Fruit fly (Drosophila melanogaster) whole organism, embryonic: ENCODE data around the gene tai.

Source experiments
- BEAF-32 ChIP-seq: fragments of 200-800 bp; sonication (Bioruptor generic); optimal IDR thresholded peaks from 3 replicates; lab custom pipeline; 2017; ENCODE audit warnings: missing biosample characterization, missing genetic modification characterization, mild to moderate bottlenecking, moderate library complexity, missing genetic modification reagents
- BtbVII ChIP-seq: fragments of 200-800 bp; sonication (Bioruptor generic); optimal IDR thresholded peaks from 3 replicates; lab custom pipeline; 2017; ENCODE audit warnings: missing biosample characterization, mild to moderate bottlenecking, missing genetic modification characterization
- Bteb2 ChIP-seq: fragments of 200-800 bp; sonication (Bioruptor generic); optimal IDR thresholded peaks from 2 replicates; lab custom pipeline; 2016; ENCODE audit warnings: missing biosample characterization, missing genetic modification characterization
- CG1024 ChIP-seq: fragments of 200-800 bp; sonication (Bioruptor generic); IDR thresholded peaks from 2 replicates; pipeline ENCODE4 v1.3.6; 2022; ENCODE audit warnings: missing biosample characterization, missing genetic modification characterization
- CG11247 ChIP-seq: fragments of 200-800 bp; sonication (Bioruptor generic); IDR thresholded peaks from 2 replicates; pipeline ENCODE4 v1.3.6; 2022; ENCODE audit warnings: missing biosample characterization, missing genetic modification characterization
- CG12769 ChIP-seq: fragments of 200-800 bp; sonication (Bioruptor generic); optimal IDR thresholded peaks from 2 replicates; lab custom pipeline; 2019; ENCODE audit warnings: missing biosample characterization, mild to moderate bottlenecking, missing genetic modification characterization, moderate library complexity
- CG13894 ChIP-seq: fragments of 200-800 bp; sonication (Bioruptor generic); optimal IDR thresholded peaks from 3 replicates; lab custom pipeline; 2018; ENCODE audit warnings: missing biosample characterization, mild to moderate bottlenecking, missing genetic modification characterization, moderate library complexity
- CG14667 ChIP-seq: fragments of 200-800 bp; sonication (Bioruptor generic); IDR thresholded peaks from 2 replicates; pipeline ENCODE4 v1.3.6; 2022; ENCODE audit warnings: missing biosample characterization, missing genetic modification characterization
- CG17328 ChIP-seq: fragments of 200-800 bp; sonication (Bioruptor generic); IDR thresholded peaks from 2 replicates; pipeline ENCODE4 v1.3.6; 2022; ENCODE audit warnings: missing biosample characterization, missing genetic modification characterization
- CG17612 ChIP-seq: fragments of 200-800 bp; sonication (Bioruptor generic); IDR thresholded peaks from 2 replicates; pipeline ENCODE4 v1.3.6; 2022; ENCODE audit warnings: missing biosample characterization, missing genetic modification characterization
- CG17802 ChIP-seq: fragments of 200-800 bp; sonication (Bioruptor generic); optimal IDR thresholded peaks from 2 replicates; lab custom pipeline; 2018; ENCODE audit warnings: missing biosample characterization, mild to moderate bottlenecking, missing genetic modification characterization, moderate library complexity
- CG2120 ChIP-seq: fragments of 200-800 bp; sonication (Bioruptor generic); optimal IDR thresholded peaks from 3 replicates; lab custom pipeline; 2016; ENCODE audit warnings: missing biosample characterization, missing genetic modification characterization
- CG2199 ChIP-seq: fragments of 200-800 bp; sonication (Bioruptor generic); IDR thresholded peaks from 3 replicates; pipeline ENCODE4 v1.3.6; 2022; ENCODE audit warnings: missing biosample characterization, missing genetic modification characterization
- CG32767 ChIP-seq: fragments of 200-800 bp; sonication (Bioruptor generic); IDR thresholded peaks from 2 replicates; pipeline ENCODE4 v1.3.6; 2022; ENCODE audit warnings: missing biosample characterization, missing genetic modification characterization
- CG3995 ChIP-seq: fragments of 200-800 bp; sonication (Bioruptor generic); optimal IDR thresholded peaks from 3 replicates; lab custom pipeline; 2016; ENCODE audit warnings: missing biosample characterization, missing genetic modification characterization
- CG5953 ChIP-seq: fragments of 200-800 bp; sonication (Bioruptor generic); IDR thresholded peaks from 2 replicates; pipeline ENCODE4 v1.3.6; 2022; ENCODE audit warnings: missing biosample characterization, missing genetic modification characterization
- CG6654 ChIP-seq: fragments of 200-800 bp; sonication (Bioruptor generic); optimal IDR thresholded peaks from 2 replicates; lab custom pipeline; 2017; ENCODE audit warnings: missing biosample characterization, mild to moderate bottlenecking, missing genetic modification characterization
- CG7786 ChIP-seq: fragments of 200-800 bp; sonication (Bioruptor generic); optimal IDR thresholded peaks from 2 replicates; lab custom pipeline; 2016; ENCODE audit warnings: missing biosample characterization, missing genetic modification characterization
- CG8478 ChIP-seq: fragments of >200 bp; optimal IDR thresholded peaks from 2 replicates; lab custom pipeline; 2018
- D ChIP-seq, 2 experiments: fragments of 200-800 bp in 1 of 2; fragments of >200 bp in 1 of 2; sonication (Bioruptor generic) in 1 of 2; optimal IDR thresholded peaks; 2 replicates in 1 of 2; 3 replicates in 1 of 2; lab custom pipeline; 2017; ENCODE audit warnings: mild to moderate bottlenecking in 1 of 2, missing biosample characterization in 1 of 2, missing genetic modification characterization in 1 of 2, missing genetic modification reagents in 1 of 2
- Dek ChIP-seq: fragments of 200-800 bp; sonication (Bioruptor generic); optimal IDR thresholded peaks from 3 replicates; lab custom pipeline; 2019; ENCODE audit warnings: missing biosample characterization, mild to moderate bottlenecking, missing genetic modification characterization, moderate library complexity
- Drgx ChIP-seq: fragments of 200-800 bp; sonication (Bioruptor generic); IDR thresholded peaks from 2 replicates; pipeline ENCODE4 v1.3.6; 2022; ENCODE audit warnings: missing biosample characterization, missing genetic modification characterization
- Hsf ChIP-seq: fragments of 200-800 bp; sonication (Bioruptor generic); optimal IDR thresholded peaks from 3 replicates; lab custom pipeline; 2016; ENCODE audit warnings: missing biosample characterization, missing genetic modification characterization
- Jarid2 ChIP-seq: fragments of 200-800 bp; sonication (Bioruptor generic); optimal IDR thresholded peaks from 3 replicates; lab custom pipeline; 2017; ENCODE audit warnings: mild to moderate bottlenecking, missing biosample characterization, missing genetic modification reagents, missing genetic modification characterization
- Med ChIP-seq: fragments of 200-800 bp; sonication (Bioruptor generic); peaks from one replicate; lab custom pipeline; 2016; ENCODE audit warnings: missing biosample characterization, missing genetic modification characterization, mild to moderate bottlenecking, inconsistent platforms, moderate library complexity
- NK7.1 ChIP-seq: fragments of 200-800 bp; sonication (Bioruptor generic); optimal IDR thresholded peaks from 3 replicates; lab custom pipeline; 2016; ENCODE audit warnings: missing biosample characterization, missing genetic modification characterization
- Nf-YC ChIP-seq: fragments of 200-800 bp; optimal IDR thresholded peaks from 3 replicates; lab custom pipeline; 2019; ENCODE audit warnings: missing biosample characterization, mild to moderate bottlenecking, missing genetic modification characterization, moderate library complexity
- Optix ChIP-seq: fragments of 200-800 bp; sonication (Bioruptor generic); IDR thresholded peaks from 3 replicates; pipeline ENCODE4 v1.3.6; 2022; ENCODE audit warnings: missing biosample characterization, missing genetic modification characterization
- Rfx ChIP-seq: fragments of 200-800 bp; sonication (Bioruptor generic); IDR thresholded peaks from 2 replicates; pipeline ENCODE4 v1.3.6; 2022; ENCODE audit warnings: missing biosample characterization, missing genetic modification characterization
- Six4 ChIP-seq: fragments of 200-800 bp; sonication (Bioruptor generic); optimal IDR thresholded peaks from 2 replicates; lab custom pipeline; 2016; ENCODE audit warnings: missing biosample characterization, missing genetic modification characterization
- Stat92E ChIP-seq, 3 experiments: fragments of >200 bp in 2 of 3; fragments of 200-800 bp in 1 of 3; sonication (Bioruptor generic) in 1 of 3; optimal IDR thresholded peaks; 2 replicates each; lab custom pipeline; 2017 to 2019; ENCODE audit warnings: missing biosample characterization in 3 of 3, missing genetic modification characterization in 3 of 3, mild to moderate bottlenecking in 1 of 3, moderate library complexity in 1 of 3
- btn ChIP-seq: fragments of 200-800 bp; sonication (Bioruptor generic); optimal IDR thresholded peaks from 2 replicates; lab custom pipeline; 2016; ENCODE audit warnings: missing biosample characterization, missing genetic modification characterization
- caup ChIP-seq: fragments of 200-800 bp; sonication (Bioruptor generic); optimal IDR thresholded peaks from 3 replicates; lab custom pipeline; 2017; ENCODE audit warnings: missing biosample characterization, mild to moderate bottlenecking, missing genetic modification characterization, moderate library complexity; ENCODE audit not compliant: severe bottlenecking
- cg ChIP-seq: fragments of 200-800 bp; sonication (Bioruptor generic); optimal IDR thresholded peaks from 3 replicates; lab custom pipeline; 2019; ENCODE audit warnings: missing biosample characterization, mild to moderate bottlenecking, missing genetic modification characterization, moderate library complexity
- chinmo ChIP-seq: fragments of 200-800 bp; sonication (Bioruptor generic); IDR thresholded peaks from 4 replicates; pipeline ENCODE4 v1.3.6; 2022; ENCODE audit warnings: missing biosample characterization, missing genetic modification characterization; ENCODE audit not compliant: partially characterized antibody
- corto ChIP-seq: fragments of 200-800 bp; sonication (Bioruptor generic); optimal IDR thresholded peaks from 2 replicates; lab custom pipeline; 2016; ENCODE audit warnings: missing biosample characterization, mild to moderate bottlenecking, missing genetic modification characterization, moderate library complexity
- cwo ChIP-seq: fragments of 200-800 bp; sonication (Bioruptor generic); optimal IDR thresholded peaks from 3 replicates; lab custom pipeline; 2017; ENCODE audit warnings: missing biosample characterization, missing genetic modification characterization, mild to moderate bottlenecking, moderate library complexity, missing genetic modification reagents
- gsb-n ChIP-seq: fragments of 200-800 bp; sonication (Bioruptor generic); optimal IDR thresholded peaks from 3 replicates; lab custom pipeline; 2018; ENCODE audit warnings: missing biosample characterization, mild to moderate bottlenecking, missing genetic modification characterization
- ham ChIP-seq: fragments of 200-800 bp; sonication (Bioruptor generic); IDR thresholded peaks from 2 replicates; pipeline ENCODE4 v1.3.6; 2022; ENCODE audit warnings: missing biosample characterization, missing genetic modification characterization
- hbn ChIP-seq: fragments of 200-800 bp; sonication (Bioruptor generic); IDR thresholded peaks from 2 replicates; pipeline ENCODE4 v1.3.6; 2022; ENCODE audit warnings: missing biosample characterization, missing genetic modification characterization; ENCODE audit not compliant: partially characterized antibody
- inv ChIP-seq: fragments of 200-800 bp; sonication (Bioruptor generic); IDR thresholded peaks from 2 replicates; pipeline ENCODE4 v1.3.6; 2022; ENCODE audit warnings: missing biosample characterization, missing genetic modification characterization; ENCODE audit not compliant: partially characterized antibody
- rib ChIP-seq: fragments of 200-800 bp; sonication (Bioruptor generic); IDR thresholded peaks from 2 replicates; pipeline ENCODE4 v1.3.6; 2022; ENCODE audit warnings: missing biosample characterization, missing genetic modification characterization
- sqz ChIP-seq: fragments of 200-800 bp; sonication (Bioruptor generic); optimal IDR thresholded peaks from 3 replicates; lab custom pipeline; 2018; ENCODE audit warnings: missing biosample characterization, mild to moderate bottlenecking, missing genetic modification characterization
- sr ChIP-seq: fragments of 200-800 bp; sonication (Bioruptor generic); IDR thresholded peaks from 3 replicates; pipeline ENCODE4 v1.3.6; 2022; ENCODE audit warnings: missing biosample characterization, missing genetic modification characterization
- sug ChIP-seq: fragments of 200-800 bp; optimal IDR thresholded peaks from 2 replicates; lab custom pipeline; 2019; ENCODE audit warnings: missing biosample characterization, mild to moderate bottlenecking, missing genetic modification characterization, moderate library complexity
- ttk ChIP-seq: fragments of 200-800 bp; sonication (Bioruptor generic); IDR thresholded peaks from 2 replicates; pipeline ENCODE4 v2.1.2; 2022; ENCODE audit warnings: missing biosample characterization, missing genetic modification characterization
- unc-4 ChIP-seq: fragments of 200-800 bp; sonication (Bioruptor generic); IDR thresholded peaks from 2 replicates; pipeline ENCODE4 v1.3.6; 2022; ENCODE audit warnings: missing biosample characterization, missing genetic modification characterization; ENCODE audit not compliant: partially characterized antibody
- vfl ChIP-seq: fragments of 200-800 bp; sonication (Bioruptor generic); optimal IDR thresholded peaks from 2 replicates; lab custom pipeline; 2016; ENCODE audit warnings: missing biosample characterization, missing genetic modification characterization
- z ChIP-seq: fragments of 200-800 bp; sonication (Bioruptor generic); IDR thresholded peaks from 3 replicates; pipeline ENCODE4 v1.3.6; 2022; ENCODE audit warnings: missing biosample characterization, missing genetic modification characterization
- zen2 ChIP-seq: fragments of 200-800 bp; sonication (Bioruptor generic); IDR thresholded peaks from 3 replicates; pipeline ENCODE4 v1.3.6; 2022; ENCODE audit warnings: missing biosample characterization, missing genetic modification characterization; ENCODE audit not compliant: partially characterized antibody

Gene tai

dm6 chr2L:9231760-9232431, 65.3 kb downstream of the tai start (continued):
- TF ChIP-seq inv (no peak), sug (peak; percentile 25), CG8478 (lab: Kevin White, UChicago) (no peak), CG5953 (no peak), Hsf (GFP tag; lab: Kevin White, UChicago) (no peak), NK7.1 (GFP tag; lab: Kevin White, UChicago) (no peak), Six4 (GFP tag; lab: Kevin White, UChicago) (no peak), vfl (GFP tag; lab: Kevin White, UChicago) (no peak), CG13894 (tag; lab: Kevin White, UChicago) (no peak), CG3995 (GFP tag; lab: Kevin White, UChicago) (no peak), rib (GFP tag; lab: Robert Waterston, UW) (no peak), gsb-n (tag; lab: Kevin White, UChicago) (no peak), CG7786 (GFP tag; lab: Kevin White, UChicago) (no peak), Nf-YC (tag; lab: Kevin White, UChicago) (no peak), sr (GFP tag; lab: Robert Waterston, UW) (no peak), Dek (tag; lab: Kevin White, UChicago) (no peak), Med (GFP tag; lab: Kevin White, UChicago) (peak; percentile 62), cg (GFP tag; lab: Kevin White, UChicago) (no peak), CG1024 (GFP tag; lab: Robert Waterston, UW) (no peak), zen2 (GFP tag; lab: Robert Waterston, UW) (no peak), CG2199 (no peak), CG11247 (GFP tag; lab: Robert Waterston, UW) (0 out of 2 replicates have a peak, but pooled peaks have one; percentile 15), CG32767 (no peak), Rfx (peak; percentile 44; the same call in 1 of the 2 replicates), hbn (GFP tag; lab: Robert Waterston, UW) (no peak), Optix (GFP tag; lab: Robert Waterston, UW) (no peak), CG14667 (GFP tag; lab: Robert Waterston, UW) (no peak), CG2120 (no peak), BEAF-32 (GFP tag; lab: Kevin White, UChicago) (no peak), cwo (GFP tag; lab: Kevin White, UChicago) (no peak), btn (GFP tag; lab: Kevin White, UChicago) (no peak), ham (GFP tag; lab: Robert Waterston, UW) (no peak), CG6654 (no peak), CG17802 (no peak), CG17612 (no peak), CG12769 (tag; lab: Kevin White, UChicago) (peak; percentile 34), sqz (no peak), chinmo (GFP tag; lab: Robert Waterston, UW) (0 out of 4 replicates have a peak, but pooled peaks have one; percentile 32), caup (no peak), Drgx (GFP tag; lab: Robert Waterston, UW) (peak; percentile 68), BtbVII (GFP tag; lab: Kevin White, UChicago) (no peak), Stat92E (GFP tag; optimal IDR thresholded peaks at IDR 0.05; lab: Kevin White, UChicago) (no peak), D (optimal IDR thresholded peaks at IDR 0.05; lab: Kevin White, UChicago) (no peak), D (GFP tag; optimal IDR thresholded peaks at IDR 0.05; lab: Kevin White, UChicago) (no peak), Jarid2 (GFP tag; lab: Kevin White, UChicago) (no peak), ttk (GFP tag; lab: Robert Waterston, UW) (no peak), unc-4 (GFP tag; lab: Robert Waterston, UW) (no peak), corto (GFP tag; lab: Kevin White, UChicago) (no peak), z (GFP tag; lab: Robert Waterston, UW) (no peak), CG17328 (GFP tag; lab: Robert Waterston, UW) (no peak), Bteb2 (GFP tag; lab: Kevin White, UChicago) (no peak)
